Worm (Caenorhabditis elegans): ENCODE results near the gene srh-279.

srh-279 gene

DNA sequence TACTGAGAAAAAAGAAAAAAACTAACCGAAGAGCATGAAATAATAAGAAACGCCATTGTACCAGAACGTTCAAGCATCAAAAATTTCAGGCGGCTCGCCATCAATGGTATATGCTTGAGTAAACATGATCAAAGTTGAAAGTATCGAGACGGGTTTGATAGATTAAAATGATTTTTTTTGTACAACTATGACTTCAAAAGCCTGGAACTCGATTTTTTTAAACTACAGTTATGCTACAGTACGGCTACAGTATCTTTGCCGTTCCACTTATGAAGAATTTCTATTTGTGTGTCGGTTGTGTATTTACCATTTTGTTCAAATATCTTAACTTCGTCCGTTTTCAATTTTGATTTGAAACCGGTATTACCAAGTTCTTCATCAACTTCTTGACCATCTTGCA lies 37.1 kb upstream of the srh-279 start, which contains the start of gene str-97:
str-97 (minus strand) TSS at position 101 of the 400 bp plus-strand sequence.
- no peak for TF ChIP-seq unc-98 (GFP tag; IDR thresholded peaks at IDR 0.05)
- no peak for TF ChIP-seq ztf-4 (tag; optimal IDR thresholded peaks at IDR 0.05)
- TF ChIP-seq unc-62 (GFP tag; optimal IDR thresholded peaks at IDR 0.05) = no peak
- no peak for TF ChIP-seq hpl-2 (GFP tag; optimal IDR thresholded peaks at IDR 0.05)
- TF ChIP-seq dsc-1 (tag; optimal IDR thresholded peaks at IDR 0.05) = no peak
- TF ChIP-seq mep-1 (tag; optimal IDR thresholded peaks at IDR 0.05) = no peak
- TF ChIP-seq ceh-88 (GFP tag; IDR thresholded peaks at IDR 0.05) = no peak
- TF ChIP-seq nhr-20 (tag; optimal IDR thresholded peaks at IDR 0.05) = no peak
- TF ChIP-seq ama-1 (optimal IDR thresholded peaks at IDR 0.05) = no peak
- no peak for TF ChIP-seq fkh-4 (tag; optimal IDR thresholded peaks at IDR 0.05; ENCODE audit: borderline replicate concordance)
- TF ChIP-seq ceh-82 (tag; optimal IDR thresholded peaks at IDR 0.05) = no peak
- TF ChIP-seq vab-15 (tag; optimal IDR thresholded peaks at IDR 0.05) = no peak
- no peak for TF ChIP-seq hlh-4 (tag; optimal IDR thresholded peaks at IDR 0.05)
- no peak for TF ChIP-seq lir-3 (tag; optimal IDR thresholded peaks at IDR 0.05; ENCODE audit: poor library complexity)
- no peak for TF ChIP-seq fkh-10 (GFP tag; optimal IDR thresholded peaks at IDR 0.05)
- TF ChIP-seq aha-1 (tag; optimal IDR thresholded peaks at IDR 0.05) = no peak

DNA sequence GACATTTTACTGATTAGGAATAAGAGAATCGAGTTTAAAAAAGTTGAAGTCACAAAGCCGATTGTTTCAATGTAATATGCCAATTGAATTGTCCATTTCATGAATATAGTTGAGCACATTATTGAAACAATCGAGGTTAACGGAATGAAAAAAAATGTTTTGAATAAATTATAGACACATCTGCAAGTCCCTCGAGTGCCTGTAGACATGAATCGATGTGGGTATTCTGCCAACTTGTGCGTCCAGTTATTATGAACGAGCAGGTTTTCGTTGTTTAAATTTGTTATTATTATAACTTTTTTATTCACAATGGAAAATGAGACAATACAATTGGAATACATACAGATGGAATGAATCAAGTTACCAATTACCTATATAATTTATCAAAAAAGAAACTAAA lies 33.8 kb upstream of the srh-279 start, which contains the start of gene str-99:
str-99 (minus strand) TSS at position 101 of the 400 bp plus-strand sequence.
- TF ChIP-seq pag-3 (tag; optimal IDR thresholded peaks at IDR 0.05; ENCODE audit: borderline replicate concordance, insufficient read depth) (no peak), fkh-8 (tag; optimal IDR thresholded peaks at IDR 0.05) (no peak), ztf-11 (tag; optimal IDR thresholded peaks at IDR 0.05) (no peak), hlh-4 (tag; optimal IDR thresholded peaks at IDR 0.05) (no peak), lsy-2 (tag; optimal IDR thresholded peaks at IDR 0.05) (no peak), nhr-85 (tag) (no peak), hlh-17 (GFP tag; optimal IDR thresholded peaks at IDR 0.05; ENCODE audit: borderline replicate concordance) (no peak), ztf-4 (tag; optimal IDR thresholded peaks at IDR 0.05) (no peak), efl-3 (GFP tag; optimal IDR thresholded peaks at IDR 0.05) (no peak), mep-1 (tag; optimal IDR thresholded peaks at IDR 0.05) (no peak), aly-2 (tag; optimal IDR thresholded peaks at IDR 0.05) (no peak), dpl-1 (GFP tag; optimal IDR thresholded peaks at IDR 0.05) (no peak), nhr-90 (tag; optimal IDR thresholded peaks at IDR 0.05; ENCODE audit: poor library complexity) (no peak), ces-1 (GFP tag; optimal IDR thresholded peaks at IDR 0.05) (no peak), sup-37 (GFP tag; optimal IDR thresholded peaks at IDR 0.05) (no peak), lin-39 (tag; optimal IDR thresholded peaks at IDR 0.05) (no peak), tlp-1 (tag; optimal IDR thresholded peaks at IDR 0.05) (no peak), nhr-76 (tag; optimal IDR thresholded peaks at IDR 0.05) (no peak), nhr-84 (tag; optimal IDR thresholded peaks at IDR 0.05) (no peak)

DNA sequence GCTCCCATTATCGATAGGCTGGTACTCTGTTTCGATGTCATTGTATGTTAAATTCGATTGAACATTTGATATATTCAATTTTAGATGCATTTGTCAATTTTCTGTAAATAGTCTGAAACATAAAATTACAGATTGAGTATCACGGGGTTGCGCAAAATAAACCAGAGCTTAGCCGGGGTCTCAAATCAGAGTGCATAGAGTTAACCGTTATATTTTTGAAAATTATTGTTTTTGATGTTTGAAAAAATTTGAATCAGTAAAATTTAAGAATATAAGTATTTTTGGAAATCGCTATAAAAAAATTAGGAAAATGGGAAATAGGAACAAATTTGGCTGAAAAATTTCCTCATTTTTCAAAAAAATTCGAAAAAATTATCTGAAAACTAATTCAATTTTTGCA lies 32.6 kb upstream of the srh-279 start, which contains the start of gene F10A3.17:
F10A3.17 (minus strand) TSS at position 101 of the 400 bp plus-strand sequence.
- TF ChIP-seq ztf-11 (tag; optimal IDR thresholded peaks at IDR 0.05) = no peak
- no peak for TF ChIP-seq tbx-2 (tag; optimal IDR thresholded peaks at IDR 0.05)
- TF ChIP-seq jun-1 (tag; optimal IDR thresholded peaks at IDR 0.05) = no peak
- TF ChIP-seq swsn-7 (tag; optimal IDR thresholded peaks at IDR 0.05) = no peak
- TF ChIP-seq ces-1 (GFP tag; optimal IDR thresholded peaks at IDR 0.05) = no peak
- no peak for TF ChIP-seq aha-1 (tag; optimal IDR thresholded peaks at IDR 0.05)
- no peak for TF ChIP-seq fos-1 (tag; optimal IDR thresholded peaks at IDR 0.05)
- no peak for TF ChIP-seq nhr-71 (tag; optimal IDR thresholded peaks at IDR 0.05)
- TF ChIP-seq efl-1 (optimal IDR thresholded peaks at IDR 0.05) = no peak
- no peak for TF ChIP-seq efl-1 (GFP tag; optimal IDR thresholded peaks at IDR 0.05 in 1 of 2)
- TF ChIP-seq ztf-4 (tag; optimal IDR thresholded peaks at IDR 0.05) = no peak
- TF ChIP-seq nhr-76 (tag; optimal IDR thresholded peaks at IDR 0.05) = no peak
- no peak for TF ChIP-seq ets-5 (GFP tag; IDR thresholded peaks at IDR 0.05)
- no peak for TF ChIP-seq sup-37 (GFP tag; optimal IDR thresholded peaks at IDR 0.05)
- no peak for TF ChIP-seq xbp-1 (tag; optimal IDR thresholded peaks at IDR 0.05)
- TF ChIP-seq C04F5.9 (tag; optimal IDR thresholded peaks at IDR 0.05) = no peak
- TF ChIP-seq nhr-90 (tag; optimal IDR thresholded peaks at IDR 0.05; ENCODE audit: poor library complexity) = no peak
